Fruit fly (Drosophila melanogaster): ENCODE results near the gene CG31871.

The CG31871 gene

DNA sequence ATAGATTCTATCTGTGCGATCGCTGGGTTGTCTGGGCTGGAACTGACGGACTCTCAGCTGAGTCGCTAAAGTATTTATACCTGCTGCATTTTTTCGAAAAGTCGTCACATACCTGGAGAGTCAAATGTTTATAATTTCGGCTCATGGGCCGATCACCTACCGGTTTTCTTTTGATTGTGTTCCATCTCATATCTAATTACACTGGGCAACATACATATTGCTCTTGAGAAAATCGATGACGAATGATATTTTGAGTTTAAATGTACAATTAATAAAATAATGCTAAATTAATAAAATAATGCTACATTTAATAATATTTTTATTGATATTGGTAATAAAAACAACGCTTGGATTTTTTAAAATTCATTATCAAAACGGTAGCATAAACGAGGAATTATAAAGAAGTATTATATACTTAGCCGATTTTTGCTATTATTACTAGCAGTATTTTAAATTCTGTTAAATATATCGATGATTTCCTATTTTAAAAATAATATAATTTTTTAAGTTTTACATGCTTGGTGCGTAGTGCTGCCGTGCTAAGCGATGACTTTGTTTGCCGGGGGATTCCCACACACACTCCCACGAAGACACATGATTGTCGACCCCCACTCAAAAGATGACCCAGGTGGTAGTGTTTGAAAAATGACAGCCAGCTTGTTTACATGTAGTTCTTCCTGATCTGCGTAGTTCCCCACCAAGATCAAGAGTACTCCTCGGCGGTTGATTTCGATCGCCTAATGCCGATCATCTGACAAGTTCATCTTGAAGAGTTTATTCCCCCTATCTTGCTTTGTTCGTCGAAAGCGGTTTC is 27.5 kb downstream of the CG31871 start, which contains the start of gene CG7294:
TSS of gene CG7294 (minus strand) at position 51 of the 814 bp plus-strand sequence.
- TF ChIP-seq Rel (GFP tag; optimal IDR thresholded peaks at IDR 0.05) (no peak), Rel (tag; optimal IDR thresholded peaks at IDR 0.05) (peak; percentile 84), dsf (GFP tag; optimal IDR thresholded peaks at IDR 0.05; ENCODE audit: borderline replicate concordance) (no peak)

- TF ChIP-seq OdsH (GFP tag; optimal IDR thresholded peaks at IDR 0.05) = no peak
- no peak for TF ChIP-seq br (GFP tag; optimal IDR thresholded peaks at IDR 0.05)
- TF ChIP-seq Hnf4 (GFP tag; optimal IDR thresholded peaks at IDR 0.05) = no peak
- peak; percentile 56 for TF ChIP-seq Dfd (GFP tag; optimal IDR thresholded peaks at IDR 0.05)
- TF ChIP-seq foxo (GFP tag; optimal IDR thresholded peaks at IDR 0.05) = no peak
- no peak for TF ChIP-seq dsf (GFP tag; optimal IDR thresholded peaks at IDR 0.05; ENCODE audit: borderline replicate concordance)
- no peak for TF ChIP-seq h (GFP tag; optimal IDR thresholded peaks at IDR 0.05)
Observed at dm6 chr2L:10693018-10693417, 31.1 kb downstream of the CG31871 start.

dm6 chr2L:10694053-10694618 is 32.3 kb downstream of the CG31871 start, which contains the start of gene CG17108:
Gene CG17108, minus strand, starts transcription at chr2L:10694103.
- no peak for TF ChIP-seq Mio (GFP tag; optimal IDR thresholded peaks at IDR 0.05)
- TF ChIP-seq Hr83 (GFP tag; optimal IDR thresholded peaks at IDR 0.05; ENCODE audit: poor library complexity, severe bottlenecking) = no peak
- TF ChIP-seq Dfd (GFP tag; optimal IDR thresholded peaks at IDR 0.05) = no peak
- no peak for TF ChIP-seq HLH106 (tag; optimal IDR thresholded peaks at IDR 0.05)
- TF ChIP-seq GATAd (GFP tag; optimal IDR thresholded peaks at IDR 0.05) = no peak
- TF ChIP-seq woc (GFP tag; optimal IDR thresholded peaks at IDR 0.05) = no peak
- no peak for TF ChIP-seq Dif (GFP tag; optimal IDR thresholded peaks at IDR 0.05; ENCODE audit: partially characterized antibody)
- TF ChIP-seq br (GFP tag; optimal IDR thresholded peaks at IDR 0.05) = no peak
- no peak for TF ChIP-seq CG9705 (GFP tag; optimal IDR thresholded peaks at IDR 0.05)
- no peak for TF ChIP-seq Hr78 (GFP tag; optimal IDR thresholded peaks at IDR 0.05)
- no peak for TF ChIP-seq Vsx2 (GFP tag; optimal IDR thresholded peaks at IDR 0.05; ENCODE audit: partially characterized antibody)
- TF ChIP-seq Rel (GFP tag; optimal IDR thresholded peaks at IDR 0.05) = no peak
- no peak for TF ChIP-seq Rel (tag; optimal IDR thresholded peaks at IDR 0.05)
- TF ChIP-seq foxo (GFP tag; optimal IDR thresholded peaks at IDR 0.05) = no peak
- TF ChIP-seq CrebA (GFP tag; optimal IDR thresholded peaks at IDR 0.05; ENCODE audit: borderline replicate concordance) = no peak
- TF ChIP-seq Myc (optimal IDR thresholded peaks at IDR 0.05) = no peak
- TF ChIP-seq h (GFP tag; optimal IDR thresholded peaks at IDR 0.05) = no peak

DNA sequence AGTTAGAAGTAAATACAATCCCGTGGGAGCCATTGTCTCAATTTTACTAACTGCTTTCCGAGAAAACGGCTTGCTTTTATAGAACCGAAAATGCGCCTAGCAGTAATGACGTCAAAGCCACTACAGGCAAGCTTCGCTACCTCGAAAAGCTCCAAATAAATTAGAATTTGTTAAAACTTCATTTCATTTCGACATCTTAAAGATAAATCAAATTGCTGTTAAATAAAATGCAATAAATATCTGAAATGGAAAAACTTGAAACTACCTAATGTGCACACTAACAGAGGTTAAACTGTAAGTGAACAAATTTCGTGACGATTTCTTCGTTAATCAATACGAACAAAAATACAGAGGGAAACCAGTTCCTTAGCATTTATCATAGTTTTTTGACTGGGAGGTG is 36.1 kb downstream of the CG31871 start, which contains the start of gene CG7300:
TSS of gene CG7300 (minus strand) at position 52 of the 400 bp plus-strand sequence.
- no peak for TF ChIP-seq OdsH (GFP tag; optimal IDR thresholded peaks at IDR 0.05)
- TF ChIP-seq HLH106 (tag; optimal IDR thresholded peaks at IDR 0.05) = no peak
- TF ChIP-seq Hr83 (GFP tag; optimal IDR thresholded peaks at IDR 0.05; ENCODE audit: poor library complexity, severe bottlenecking) = no peak
- TF ChIP-seq Sp1 (GFP tag; optimal IDR thresholded peaks at IDR 0.05) = no peak
- TF ChIP-seq sv (GFP tag; optimal IDR thresholded peaks at IDR 0.05) = peak; percentile 8
- TF ChIP-seq rgr (GFP tag; optimal IDR thresholded peaks at IDR 0.05) = no peak
- TF ChIP-seq Abd-B (GFP tag; optimal IDR thresholded peaks at IDR 0.05) = no peak
- no peak for TF ChIP-seq Dfd (GFP tag; optimal IDR thresholded peaks at IDR 0.05)
- no peak for TF ChIP-seq fru (GFP tag; optimal IDR thresholded peaks at IDR 0.05)
- no peak for TF ChIP-seq Hnf4 (GFP tag; optimal IDR thresholded peaks at IDR 0.05)
- peak; percentile 13 for TF ChIP-seq h (GFP tag; optimal IDR thresholded peaks at IDR 0.05)
- no peak for TF ChIP-seq Myc (optimal IDR thresholded peaks at IDR 0.05)
- no peak for TF ChIP-seq sage (GFP tag; optimal IDR thresholded peaks at IDR 0.05)
- no peak for TF ChIP-seq br (GFP tag; optimal IDR thresholded peaks at IDR 0.05)
- TF ChIP-seq Jra (GFP tag; optimal IDR thresholded peaks at IDR 0.05) = no peak
- no peak for TF ChIP-seq brk (GFP tag; optimal IDR thresholded peaks at IDR 0.05)
- no peak for TF ChIP-seq pan (optimal IDR thresholded peaks at IDR 0.05)

- TF ChIP-seq dmrt93B (GFP tag; optimal IDR thresholded peaks at IDR 0.05) = no peak
- no peak for TF ChIP-seq Rel (GFP tag; optimal IDR thresholded peaks at IDR 0.05)
- no peak for TF ChIP-seq Rel (tag; optimal IDR thresholded peaks at IDR 0.05)
- TF ChIP-seq lola (GFP tag; optimal IDR thresholded peaks at IDR 0.05) = no peak
- no peak for TF ChIP-seq brk (GFP tag; optimal IDR thresholded peaks at IDR 0.05)
- no peak for TF ChIP-seq woc (GFP tag; optimal IDR thresholded peaks at IDR 0.05)
- no peak for TF ChIP-seq ey (GFP tag; optimal IDR thresholded peaks at IDR 0.05)
- no peak for TF ChIP-seq dsf (GFP tag; optimal IDR thresholded peaks at IDR 0.05; ENCODE audit: borderline replicate concordance)
- TF ChIP-seq sv (GFP tag; optimal IDR thresholded peaks at IDR 0.05) = no peak
- TF ChIP-seq CG32264 (GFP tag; optimal IDR thresholded peaks at IDR 0.05) = no peak
- TF ChIP-seq Myc (optimal IDR thresholded peaks at IDR 0.05) = no peak
- no peak for TF ChIP-seq CrebA (GFP tag; optimal IDR thresholded peaks at IDR 0.05; ENCODE audit: borderline replicate concordance)
- TF ChIP-seq rgr (GFP tag; optimal IDR thresholded peaks at IDR 0.05) = no peak
Observed at dm6 chr2L:10701499-10702062, 39.7 kb downstream of the CG31871 start, which contains the start of gene Lip1. Gene Lip1, minus strand, starts transcription at chr2L:10701544.

Measured in whole organism, wandering third instar larva.